Worm (Caenorhabditis elegans): ENCODE results near the gene ucr-2.3.

ucr-2.3 gene

ce11 chrIII:833711-834442 lies 45.8 kb upstream of the ucr-2.3 start (continued):
- TF ChIP-seq ztf-6 (GFP tag; IDR thresholded peaks at IDR 0.05) (peak; percentile 79; the same call in 1 of the 2 replicates), lin-35 (GFP tag; optimal IDR thresholded peaks at IDR 0.05) (no peak), tbp1 (GFP tag; optimal IDR thresholded peaks at IDR 0.05) (peak; percentile 53), ztf-26 (tag; optimal IDR thresholded peaks at IDR 0.05) (peak; percentile 92), F55B11.4 (tag; optimal IDR thresholded peaks at IDR 0.05; ENCODE audit: borderline replicate concordance, insufficient read depth) (no peak), dox-1 (GFP tag; IDR thresholded peaks at IDR 0.05) (peak; percentile 89), nfyb-1 (GFP tag; IDR thresholded peaks at IDR 0.05) (peak; percentile 84), nfya-1 (tag; optimal IDR thresholded peaks at IDR 0.05; ENCODE audit: borderline replicate concordance, insufficient read depth) (no peak), attf-3 (GFP tag; conservative IDR thresholded peaks at IDR 0.05) (peak; percentile 47; the same call in 1 of the 2 replicates), tlf-1 (GFP tag; optimal IDR thresholded peaks at IDR 0.05) (peak; percentile 87), ztf-25 (GFP tag; IDR thresholded peaks at IDR 0.05) (no peak), snpc-1.1 (tag; optimal IDR thresholded peaks at IDR 0.05; ENCODE audit: insufficient read depth) (no peak), B0336.3 (GFP tag; IDR thresholded peaks at IDR 0.05) (peak; percentile 61; the same call in 1 of the 2 replicates), F49E8.2 (tag; optimal IDR thresholded peaks at IDR 0.05; ENCODE audit: insufficient read depth) (no peak), ets-4 (GFP tag; optimal IDR thresholded peaks at IDR 0.05) (no peak), Y95B8A.8 (GFP tag; IDR thresholded peaks at IDR 0.05) (no peak), ztf-3 (GFP tag; optimal IDR thresholded peaks at IDR 0.05) (no peak), mxl-1 (tag; optimal IDR thresholded peaks at IDR 0.05) (no peak), xnd-1 (tag; optimal IDR thresholded peaks at IDR 0.05) (no peak), D2030.7 (GFP tag; IDR thresholded peaks at IDR 0.05) (no peak), Y79H2A.3 (GFP tag; conservative IDR thresholded peaks at IDR 0.05) (0 out of 2 replicates have a peak, but pooled peaks have one; percentile 40), mcd-1 (GFP tag; IDR thresholded peaks at IDR 0.05) (peak; percentile 73), somi-1 (GFP tag; optimal IDR thresholded peaks at IDR 0.05) (peak; percentile 68), unc-130 (GFP tag; optimal IDR thresholded peaks at IDR 0.05) (no peak), ztf-28 (GFP tag; IDR thresholded peaks at IDR 0.05) (no peak), B0035.1 (tag; optimal IDR thresholded peaks at IDR 0.05) (peak; percentile 8), C06A6.2 (GFP tag; conservative IDR thresholded peaks at IDR 0.05) (peak; percentile 70; the same call in 1 of the 2 replicates), unc-62 (GFP tag; optimal IDR thresholded peaks at IDR 0.05) (peak; percentile 82), lin-26 (GFP tag; IDR thresholded peaks at IDR 0.05) (peak; percentile 60; the same call in 1 of the 2 replicates), T26A5.8 (tag; optimal IDR thresholded peaks at IDR 0.05) (no peak), hmg-20 (GFP tag; IDR thresholded peaks at IDR 0.05) (no peak; the same call in 1 of the 2 replicates), F52B5.7 (tag; optimal IDR thresholded peaks at IDR 0.05) (peak; percentile 4), lsy-27 (tag; optimal IDR thresholded peaks at IDR 0.05; ENCODE audit: borderline replicate concordance, insufficient read depth) (no peak), ceh-27 (GFP tag; optimal IDR thresholded peaks at IDR 0.05) (peak; percentile 91), dpl-1 (GFP tag; optimal IDR thresholded peaks at IDR 0.05) (no peak), nhr-179 (tag; optimal IDR thresholded peaks at IDR 0.05) (no peak), lsl-1 (GFP tag; optimal IDR thresholded peaks at IDR 0.05) (no peak), ceh-91 (GFP tag; IDR thresholded peaks at IDR 0.05) (no peak), hmg-1.2 (GFP tag; IDR thresholded peaks at IDR 0.05) (peak; percentile 89), attf-6 (GFP tag; IDR thresholded peaks at IDR 0.05) (no peak), nhr-90 (tag; optimal IDR thresholded peaks at IDR 0.05) (peak; percentile 84), T07F8.4 (tag; optimal IDR thresholded peaks at IDR 0.05) (no peak), madf-3 (GFP tag; IDR thresholded peaks at IDR 0.05) (no peak), cebp-1 (GFP tag; IDR thresholded peaks at IDR 0.05) (peak; percentile 98), cebp-1 (tag; optimal IDR thresholded peaks at IDR 0.05) (peak; percentile 98), gei-17 (GFP tag; optimal IDR thresholded peaks at IDR 0.05) (no peak), madf-10 (tag; optimal IDR thresholded peaks at IDR 0.05) (peak; percentile 77)
